Worm (Caenorhabditis elegans) whole organism, mixed stage, embryonic: ENCODE results near the gene clec-162.

Source experiments
- M03D4.4 ChIP-seq: sonication (generic microtip); optimal IDR thresholded peaks from 2 replicates; lab custom pipeline; 2017; ENCODE audit warnings: mild to moderate bottlenecking, missing genetic modification characterization, missing compliant biosample characterization
- blmp-1 ChIP-seq: fragments of 150-350 bp; optimal IDR thresholded peaks from 2 replicates; lab custom pipeline; 2014; ENCODE audit warnings: missing biosample characterization, missing genetic modification characterization
- elt-3 ChIP-seq: fragments of 150-350 bp; optimal IDR thresholded peaks from 2 replicates; lab custom pipeline; 2014; ENCODE audit warnings: missing biosample characterization, missing genetic modification characterization
- lin-13 ChIP-seq: fragments of 150-350 bp; optimal IDR thresholded peaks from 2 replicates; lab custom pipeline; 2014; ENCODE audit warnings: missing biosample characterization, missing genetic modification characterization
- lsy-2 ChIP-seq: fragments of 150-350 bp; optimal IDR thresholded peaks from 2 replicates; lab custom pipeline; 2014; ENCODE audit warnings: missing biosample characterization, missing genetic modification characterization
- mab-5 ChIP-seq: fragments of 150-350 bp; optimal IDR thresholded peaks from 2 replicates; lab custom pipeline; 2014; ENCODE audit warnings: missing biosample characterization, missing genetic modification characterization
- nhr-12 ChIP-seq: fragments of 150-350 bp; optimal IDR thresholded peaks from 2 replicates; lab custom pipeline; 2014; ENCODE audit warnings: missing biosample characterization, missing genetic modification characterization
- nhr-237 ChIP-seq: fragments of 150-350 bp; optimal IDR thresholded peaks from 2 replicates; lab custom pipeline; 2014; ENCODE audit warnings: missing biosample characterization, missing genetic modification characterization
- pha-4 ChIP-seq: fragments of 150-350 bp; optimal IDR thresholded peaks from 2 replicates; lab custom pipeline; 2018; ENCODE audit warnings: missing biosample characterization, missing genetic modification reagents, missing genetic modification characterization
- sem-2 ChIP-seq: fragments of 200-800 bp; sonication (Bioruptor generic); optimal IDR thresholded peaks from 2 replicates; lab custom pipeline; 2018; ENCODE audit warnings: mild to moderate bottlenecking, missing genetic modification characterization, missing compliant biosample characterization
- snpc-4 ChIP-seq: fragments of 150-350 bp; optimal IDR thresholded peaks from 2 replicates; lab custom pipeline; 2014; ENCODE audit warnings: missing biosample characterization, missing genetic modification characterization
- unc-62 ChIP-seq: fragments of 150-350 bp; optimal IDR thresholded peaks from 2 replicates; lab custom pipeline; 2014; ENCODE audit warnings: missing biosample characterization, missing genetic modification reagents, missing genetic modification characterization

- TF ChIP-seq sem-2 (no peak), elt-3 (no peak), lin-13 (tag; lab: Kevin White, UChicago) (no peak), mab-5 (tag; lab: Kevin White, UChicago) (no peak), blmp-1 (no peak), lsy-2 (no peak), snpc-4 (tag; lab: Kevin White, UChicago) (no peak), nhr-12 (tag; lab: Kevin White, UChicago) (no peak), pha-4 (no peak), nhr-237 (no peak), M03D4.4 (tag; lab: Kevin White, UChicago) (no peak), unc-62 (GFP tag; lab: Kevin White, UChicago) (no peak)
Observed at ce11 chrIII:9701798-9702197, 23.2 kb downstream of the clec-162 start.
